Worm (Caenorhabditis elegans) whole organism, midembryonic: Measurements from ENCODE around the gene gadr-2.

Source experiments
- T22C8.4 ChIP-seq: fragments of 200-800 bp; sonication (Bioruptor generic); IDR thresholded peaks from 2 replicates; pipeline ENCODE4 v1.3.6; 2022; ENCODE audit warnings: missing genetic modification characterization, missing compliant biosample characterization
- cog-1 ChIP-seq: sonication (generic microtip); optimal IDR thresholded peaks from 2 replicates; lab custom pipeline; 2016; ENCODE audit warnings: missing genetic modification characterization, missing compliant biosample characterization
- flt-1 ChIP-seq: fragments of 200-800 bp; sonication (Bioruptor generic); IDR thresholded peaks from 2 replicates; pipeline ENCODE4 v1.3.6; 2022; ENCODE audit warnings: missing genetic modification characterization, missing compliant biosample characterization
- klf-2 ChIP-seq: fragments of 200-800 bp; sonication (Bioruptor generic); conservative IDR thresholded peaks from 2 replicates; pipeline ENCODE4 v1.3.6; 2022; ENCODE audit warnings: missing genetic modification reagents, missing genetic modification characterization, missing compliant biosample characterization
- med-1 ChIP-seq: sonication (generic microtip); optimal IDR thresholded peaks from 2 replicates; lab custom pipeline; 2017; ENCODE audit warnings: missing genetic modification characterization, mild to moderate bottlenecking, missing compliant biosample characterization, antibody characterized with exemption, missing genetic modification reagents; ENCODE audit not compliant: insufficient read depth
- ref-1 ChIP-seq: fragments of 200-800 bp; sonication (Bioruptor generic); conservative IDR thresholded peaks from 2 replicates; pipeline ENCODE4 v1.3.6; 2022; ENCODE audit warnings: missing genetic modification reagents, missing genetic modification characterization, missing compliant biosample characterization
- tab-1 ChIP-seq: fragments of 200-800 bp; sonication (Bioruptor generic); IDR thresholded peaks from 2 replicates; pipeline ENCODE4 v1.3.6; 2022; ENCODE audit warnings: missing genetic modification characterization, missing compliant biosample characterization
- ztf-23 ChIP-seq: fragments of 200-800 bp; sonication (Bioruptor generic); IDR thresholded peaks from 2 replicates; pipeline ENCODE4 v1.3.6; 2022; ENCODE audit warnings: missing genetic modification reagents, missing genetic modification characterization, missing compliant biosample characterization
- ztf-29 ChIP-seq: fragments of 200-800 bp; sonication (Bioruptor generic); IDR thresholded peaks from 2 replicates; pipeline ENCODE4 v1.3.6; 2022; ENCODE audit warnings: missing genetic modification reagents, missing genetic modification characterization, missing compliant biosample characterization

- TF ChIP-seq T22C8.4 (GFP tag; lab: Robert Waterston, UW) (no peak), klf-2 (no peak), ref-1 (GFP tag; lab: Robert Waterston, UW) (no peak), med-1 (GFP tag; lab: Kevin White, UChicago) (no peak), ztf-23 (no peak), flt-1 (GFP tag; lab: Robert Waterston, UW) (no peak), tab-1 (no peak), ztf-29 (GFP tag; lab: Robert Waterston, UW) (no peak), cog-1 (no peak)
These were observed 40.9 kb upstream of the gadr-2 start, which contains the start of gene elo-1 for ce11 chrIV:9525682-9526416.
